Worm (Caenorhabditis elegans) whole organism, dauer: ENCODE results near the gene lron-10.

Experiments used
- unc-62 ChIP-seq: sonication (generic microtip); optimal IDR thresholded peaks from 2 replicates; lab custom pipeline; 2017; ENCODE audit warnings: missing biosample characterization, missing genetic modification reagents, missing genetic modification characterization

Gene lron-10

DNA sequence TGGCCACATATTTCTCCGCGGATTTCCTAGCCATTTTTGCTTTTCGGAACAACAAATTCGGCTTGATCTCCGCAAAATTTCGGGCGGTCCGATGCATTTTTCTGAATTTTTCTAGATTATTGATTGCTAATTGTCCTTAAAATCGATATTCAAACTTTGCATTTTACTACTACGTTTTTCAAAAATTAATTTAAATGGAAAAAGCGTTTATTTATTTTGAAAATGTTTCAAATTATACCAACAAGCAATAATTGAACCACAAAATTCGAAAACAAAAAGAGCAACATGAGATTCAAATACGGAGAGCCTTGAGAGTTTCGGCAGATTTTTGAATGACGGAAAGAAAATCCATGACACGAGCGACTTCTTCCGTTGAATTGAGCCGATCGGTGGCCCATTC, 26.1 kb downstream of the lron-10 start, which contains the start of gene Y45F3A.9:
Gene Y45F3A.9 (minus strand): TSS at position 101 of the 400 bp plus-strand sequence.
- TF ChIP-seq unc-62: no peak

DNA sequence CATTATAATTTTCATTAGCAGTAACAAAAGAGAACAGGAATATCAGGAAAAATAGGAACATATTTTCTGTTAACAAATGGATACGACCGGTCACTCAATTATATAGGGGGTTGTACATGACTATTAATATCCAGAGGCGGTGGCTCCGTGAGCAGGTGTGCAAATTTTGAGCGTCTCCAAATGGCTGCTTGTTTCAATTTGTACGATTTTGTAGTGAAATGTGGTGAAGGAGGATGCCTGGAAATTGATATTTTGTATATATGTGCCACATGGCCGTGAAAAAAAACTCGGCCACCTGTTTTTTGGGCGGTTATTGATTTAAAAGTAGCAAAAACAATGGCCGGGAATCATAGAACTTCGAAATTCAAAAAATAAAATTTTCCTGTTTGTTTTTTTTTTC, 28.4 kb downstream of the lron-10 start, which contains the start of gene Y45F3A.8:
Gene Y45F3A.8 (minus strand): TSS at position 101 of the 400 bp plus-strand sequence.
- TF ChIP-seq unc-62: no peak

DNA sequence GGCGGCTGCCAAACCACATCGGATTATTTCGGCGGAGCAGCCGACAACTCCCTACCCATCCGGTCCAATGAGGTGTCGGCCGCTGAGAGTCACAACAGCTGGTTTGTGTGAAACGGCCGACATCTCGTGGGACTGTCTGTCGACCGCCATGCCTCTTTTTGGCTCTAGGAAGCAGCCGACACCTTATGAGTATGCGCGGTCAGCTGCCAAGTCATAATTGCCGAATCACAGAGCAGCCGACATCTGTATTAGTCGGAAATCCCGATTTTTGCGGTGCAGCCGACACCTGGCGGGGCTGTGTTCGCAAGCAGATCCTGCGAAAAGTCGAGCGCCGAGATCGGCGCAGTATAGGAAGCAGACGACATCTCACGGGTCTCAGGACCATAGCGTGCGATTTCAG, 29.1 kb downstream of the lron-10 start:
- TF ChIP-seq unc-62: no peak

DNA sequence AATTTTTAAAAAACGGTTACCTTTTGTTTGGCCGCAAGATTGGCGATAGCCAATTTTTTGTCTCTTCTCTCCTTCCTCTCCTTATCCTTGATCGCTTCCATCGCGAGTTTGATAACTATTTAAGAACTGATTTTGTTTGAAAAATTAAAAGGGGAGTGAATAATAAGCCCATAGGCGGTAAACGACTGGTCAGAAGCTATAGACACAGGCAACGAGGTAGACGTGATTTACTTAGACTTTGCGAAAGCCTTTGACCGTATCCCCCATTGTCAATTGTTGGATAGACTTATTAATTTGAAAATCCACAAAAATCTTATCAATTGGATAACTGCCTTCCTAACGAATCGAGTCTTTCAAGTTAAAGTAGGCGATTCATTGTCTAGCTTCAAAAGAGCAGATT, 34.9 kb downstream of the lron-10 start, which contains the start of gene Y45F3A.5:
Gene Y45F3A.5 (minus strand): TSS at position 101 of the 400 bp plus-strand sequence.
- no peak for TF ChIP-seq unc-62

DNA sequence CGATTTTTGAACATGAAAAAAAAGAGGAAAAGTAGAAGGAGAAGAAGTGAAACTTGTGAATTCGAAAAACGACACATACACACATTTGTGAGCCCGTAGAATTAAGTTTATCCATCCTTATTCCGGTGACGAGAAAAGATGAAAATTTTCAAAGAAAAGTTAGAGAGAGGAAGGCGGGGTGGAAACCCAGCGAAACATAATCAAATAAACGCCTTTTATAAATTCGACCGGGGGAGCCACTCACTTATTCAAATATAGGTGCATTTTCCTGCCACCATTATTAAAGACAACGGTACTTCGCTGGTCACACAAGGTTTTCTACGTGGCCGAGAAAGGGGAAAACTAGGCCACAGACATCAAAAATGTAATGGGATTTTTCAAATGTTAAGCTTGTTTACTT, 37.7 kb downstream of the lron-10 start:
- no peak for TF ChIP-seq unc-62

DNA sequence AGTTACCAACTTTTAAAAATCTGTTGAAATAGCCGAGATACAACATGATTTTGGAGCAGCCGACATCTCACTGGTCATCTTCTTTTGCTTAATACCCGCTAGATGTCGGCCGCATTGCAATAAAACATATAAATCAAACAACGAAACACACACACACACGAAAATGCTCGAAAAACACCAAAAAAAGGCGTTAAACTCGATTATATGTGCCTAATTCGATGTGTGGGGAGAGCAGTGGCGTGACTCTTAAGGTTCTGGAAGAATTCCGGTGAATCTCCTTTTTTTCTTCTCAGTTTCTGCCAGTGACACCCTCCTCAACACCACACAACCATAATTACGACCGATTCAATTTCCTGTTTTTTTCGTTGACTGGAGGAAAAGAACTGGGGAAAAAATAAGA, 41.0 kb downstream of the lron-10 start:
- TF ChIP-seq unc-62: no peak

DNA sequence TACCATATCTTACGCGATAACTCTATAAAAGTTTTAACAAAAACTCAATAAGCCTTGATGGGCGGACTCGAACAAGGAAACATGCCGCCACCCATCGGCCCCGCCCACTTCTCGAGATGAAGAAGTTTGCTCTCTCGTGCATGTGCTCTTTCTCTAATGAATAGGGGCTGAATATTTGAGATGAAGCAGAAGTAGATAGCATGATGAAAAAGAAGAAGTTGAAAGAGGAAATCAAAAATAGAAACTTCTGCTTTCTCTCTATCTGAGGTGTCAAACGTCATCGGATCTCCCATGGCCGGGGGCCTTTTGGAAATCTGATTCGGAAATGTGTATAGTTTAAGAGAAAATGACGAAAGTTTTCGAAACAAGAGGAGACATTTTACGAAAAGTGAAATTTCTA, 42.3 kb downstream of the lron-10 start:
- TF ChIP-seq unc-62: no peak

DNA sequence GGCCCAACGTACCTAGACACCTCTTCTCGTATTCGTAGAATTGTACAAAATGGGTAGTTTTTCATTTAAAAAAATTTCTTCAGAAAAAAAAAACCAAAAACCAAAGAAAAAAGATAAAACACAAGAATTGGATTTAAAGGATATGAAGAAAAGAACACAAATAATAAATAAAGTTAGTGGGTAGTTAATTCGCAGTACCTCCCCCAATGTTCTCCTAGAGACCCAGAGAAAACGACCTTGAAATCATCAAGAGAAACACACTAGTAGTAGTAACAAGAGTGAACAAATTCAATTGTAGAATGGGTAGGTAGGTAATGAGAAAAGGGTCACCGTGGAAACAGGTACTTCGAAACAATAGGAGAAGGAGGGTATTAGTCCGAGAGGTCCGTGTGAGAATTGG, 43.4 kb downstream of the lron-10 start:
- no peak for TF ChIP-seq unc-62

DNA sequence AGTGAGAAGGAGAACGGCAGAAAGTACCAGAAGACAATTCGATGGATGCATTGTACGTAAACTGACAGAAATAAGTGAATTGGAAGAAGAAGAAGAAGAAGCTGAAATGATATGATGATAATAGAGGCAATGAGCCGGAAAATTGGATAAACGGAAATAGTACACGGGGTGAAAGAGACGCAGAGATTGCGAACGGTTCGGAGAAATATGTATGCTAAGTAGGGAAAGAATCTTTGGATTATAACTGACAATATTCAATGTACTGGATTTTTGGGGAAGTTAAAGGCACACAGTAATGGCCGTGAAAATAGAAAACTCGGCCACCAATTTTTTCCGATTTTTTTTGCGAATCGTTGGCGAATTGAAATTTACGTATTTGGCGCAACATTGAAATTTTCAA, 45.8 kb downstream of the lron-10 start, which contains the start of gene Y45F3A.4:
Gene Y45F3A.4 (minus strand): TSS at position 101 of the 400 bp plus-strand sequence.
- TF ChIP-seq unc-62: no peak

DNA sequence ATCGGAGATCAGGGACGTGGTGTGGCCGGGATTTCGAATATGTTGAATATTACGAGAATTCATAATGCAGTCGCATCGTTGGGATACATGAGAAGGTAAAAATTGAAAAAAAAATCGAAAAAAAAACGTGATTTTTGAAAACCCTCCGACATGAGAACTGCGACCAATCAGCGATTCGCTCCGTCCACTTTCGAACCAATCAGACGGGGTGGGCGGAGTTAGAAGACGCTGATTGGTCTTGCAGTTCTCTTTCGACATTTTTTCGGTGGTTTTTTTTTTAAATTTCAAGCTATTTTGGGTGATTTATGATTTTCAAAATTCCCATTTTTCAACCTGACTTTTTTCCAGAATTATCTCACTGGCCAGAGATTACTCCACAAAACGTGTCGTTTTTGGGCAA, 51.9 kb downstream of the lron-10 start:
- TF ChIP-seq unc-62: no peak
